Worm (Caenorhabditis elegans): ENCODE measurements around the gene srh-137.

Gene srh-137

ce11 chrV:16747031-16747672 is 30.7 kb upstream of the srh-137 start, which contains the start of gene dkf-2:
dkf-2 (plus strand) TSS chrV:16747622.
- no peak for TF ChIP-seq tbx-2 (tag; optimal IDR thresholded peaks at IDR 0.05)
- TF ChIP-seq nhr-76 (tag; optimal IDR thresholded peaks at IDR 0.05), result no peak
- no peak for TF ChIP-seq ztf-4 (tag; optimal IDR thresholded peaks at IDR 0.05)
- no peak for TF ChIP-seq aly-2 (tag; optimal IDR thresholded peaks at IDR 0.05)
- no peak for TF ChIP-seq fkh-2 (tag; optimal IDR thresholded peaks at IDR 0.05)
- TF ChIP-seq zag-1 (tag; optimal IDR thresholded peaks at IDR 0.05), result no peak
- TF ChIP-seq snpc-4 (tag; optimal IDR thresholded peaks at IDR 0.05), result no peak
- no peak for TF ChIP-seq mdl-1 (tag; optimal IDR thresholded peaks at IDR 0.05)
- TF ChIP-seq elt-3 (tag; optimal IDR thresholded peaks at IDR 0.05), result no peak
- TF ChIP-seq egl-5 (tag; optimal IDR thresholded peaks at IDR 0.05), result no peak
- no peak for TF ChIP-seq sea-2 (GFP tag; optimal IDR thresholded peaks at IDR 0.05)
- TF ChIP-seq nhr-237 (tag; optimal IDR thresholded peaks at IDR 0.05), result no peak
- TF ChIP-seq nhr-12 (tag; optimal IDR thresholded peaks at IDR 0.05), result no peak
- no peak for TF ChIP-seq lsy-12 (tag; optimal IDR thresholded peaks at IDR 0.05)
- TF ChIP-seq ceh-28 (tag; optimal IDR thresholded peaks at IDR 0.05), result no peak
- TF ChIP-seq elt-1 (tag; optimal IDR thresholded peaks at IDR 0.05), result no peak
- TF ChIP-seq ceh-82 (tag; optimal IDR thresholded peaks at IDR 0.05), result no peak
- TF ChIP-seq ztf-11 (tag; optimal IDR thresholded peaks at IDR 0.05), result no peak

- TF ChIP-seq nhr-76 (tag; optimal IDR thresholded peaks at IDR 0.05) (no peak), nhr-67 (tag; optimal IDR thresholded peaks at IDR 0.05) (no peak), tbx-2 (tag; optimal IDR thresholded peaks at IDR 0.05) (no peak), fkh-10 (GFP tag; optimal IDR thresholded peaks at IDR 0.05) (no peak), aly-2 (tag; optimal IDR thresholded peaks at IDR 0.05) (no peak), egl-5 (tag; optimal IDR thresholded peaks at IDR 0.05) (no peak), nhr-28 (tag; optimal IDR thresholded peaks at IDR 0.05) (no peak), jun-1 (tag; optimal IDR thresholded peaks at IDR 0.05) (no peak), nhr-237 (tag; optimal IDR thresholded peaks at IDR 0.05) (no peak), snpc-4 (tag; optimal IDR thresholded peaks at IDR 0.05) (no peak), ceh-16 (tag; optimal IDR thresholded peaks at IDR 0.05) (no peak), lin-39 (tag; optimal IDR thresholded peaks at IDR 0.05) (no peak), ztf-11 (tag; optimal IDR thresholded peaks at IDR 0.05) (no peak), elt-2 (tag; optimal IDR thresholded peaks at IDR 0.05) (no peak), fos-1 (tag; optimal IDR thresholded peaks at IDR 0.05) (no peak), eor-1 (tag; optimal IDR thresholded peaks at IDR 0.05) (no peak), egl-27 (tag; optimal IDR thresholded peaks at IDR 0.05) (no peak), ceh-82 (tag; optimal IDR thresholded peaks at IDR 0.05) (no peak)
These were observed 29.9 kb upstream of the srh-137 start, which contains the start of gene gyg-2 for ce11 chrV:16746231-16746990. gyg-2 (minus strand) TSS chrV:16746258.

- TF ChIP-seq unc-62 (GFP tag; optimal IDR thresholded peaks at IDR 0.05) (no peak), nhr-76 (tag; optimal IDR thresholded peaks at IDR 0.05) (no peak), nhr-23 (tag; optimal IDR thresholded peaks at IDR 0.05) (no peak), elt-3 (tag; optimal IDR thresholded peaks at IDR 0.05) (no peak)
These were observed 28.7 kb upstream of the srh-137 start for ce11 chrV:16745214-16745613.

- TF ChIP-seq lsy-12 (tag; optimal IDR thresholded peaks at IDR 0.05), result no peak
- TF ChIP-seq fkh-10 (GFP tag; optimal IDR thresholded peaks at IDR 0.05), result no peak
- TF ChIP-seq daf-12 (tag; optimal IDR thresholded peaks at IDR 0.05), result no peak
- TF ChIP-seq fkh-2 (tag; optimal IDR thresholded peaks at IDR 0.05), result no peak
- no peak for TF ChIP-seq elt-3 (tag; optimal IDR thresholded peaks at IDR 0.05)
- TF ChIP-seq nhr-28 (tag; optimal IDR thresholded peaks at IDR 0.05), result no peak
- TF ChIP-seq ceh-9 (tag; optimal IDR thresholded peaks at IDR 0.05), result no peak
- TF ChIP-seq unc-62 (GFP tag; optimal IDR thresholded peaks at IDR 0.05), result no peak
- no peak for TF ChIP-seq ceh-16 (tag; optimal IDR thresholded peaks at IDR 0.05)
- TF ChIP-seq R02D3.7 (tag; optimal IDR thresholded peaks at IDR 0.05), result no peak
- no peak for TF ChIP-seq egl-5 (tag; optimal IDR thresholded peaks at IDR 0.05)
- TF ChIP-seq egl-27 (tag; optimal IDR thresholded peaks at IDR 0.05), result no peak
- no peak for TF ChIP-seq sea-2 (GFP tag; optimal IDR thresholded peaks at IDR 0.05)
These were observed 28.3 kb upstream of the srh-137 start for ce11 chrV:16744783-16745182.
